Fruit fly (Drosophila melanogaster) whole organism, adult: ENCODE measurements around the gene CG17127.

Experiments used
- Clk ChIP-seq: fragments of 200-800 bp; sonication (Bioruptor generic); optimal IDR thresholded peaks from 2 replicates; lab custom pipeline; 2017; ENCODE audit warnings: missing biosample characterization, missing genetic modification characterization
- cic ChIP-seq: fragments of 200-800 bp; sonication (Bioruptor generic); optimal IDR thresholded peaks from 2 replicates; lab custom pipeline; 2017; ENCODE audit warnings: missing biosample characterization, mild to moderate bottlenecking, missing genetic modification characterization, moderate library complexity
- kay ChIP-seq: fragments of 200-800 bp; sonication (Bioruptor generic); peaks from one replicate; lab custom pipeline; 2016; ENCODE audit warnings: missing biosample characterization, missing genetic modification characterization, borderline replicate concordance
- tj ChIP-seq: fragments of 200-800 bp; sonication (Bioruptor generic); optimal IDR thresholded peaks from 3 replicates; lab custom pipeline; 2017; ENCODE audit warnings: missing biosample characterization, mild to moderate bottlenecking, missing genetic modification characterization, moderate library complexity

dm6 chr2L:10749607-10750467 is 20.8 kb upstream of the CG17127 start:
- TF ChIP-seq Clk (GFP tag; lab: Kevin White, UChicago): no peak
- TF ChIP-seq cic: peak; percentile 16
- TF ChIP-seq tj: no peak
- peak; percentile 79 for TF ChIP-seq kay (GFP tag; lab: Kevin White, UChicago)
